Worm (Caenorhabditis elegans): ENCODE data around the gene T24H7.9.

T24H7.9 gene

DNA sequence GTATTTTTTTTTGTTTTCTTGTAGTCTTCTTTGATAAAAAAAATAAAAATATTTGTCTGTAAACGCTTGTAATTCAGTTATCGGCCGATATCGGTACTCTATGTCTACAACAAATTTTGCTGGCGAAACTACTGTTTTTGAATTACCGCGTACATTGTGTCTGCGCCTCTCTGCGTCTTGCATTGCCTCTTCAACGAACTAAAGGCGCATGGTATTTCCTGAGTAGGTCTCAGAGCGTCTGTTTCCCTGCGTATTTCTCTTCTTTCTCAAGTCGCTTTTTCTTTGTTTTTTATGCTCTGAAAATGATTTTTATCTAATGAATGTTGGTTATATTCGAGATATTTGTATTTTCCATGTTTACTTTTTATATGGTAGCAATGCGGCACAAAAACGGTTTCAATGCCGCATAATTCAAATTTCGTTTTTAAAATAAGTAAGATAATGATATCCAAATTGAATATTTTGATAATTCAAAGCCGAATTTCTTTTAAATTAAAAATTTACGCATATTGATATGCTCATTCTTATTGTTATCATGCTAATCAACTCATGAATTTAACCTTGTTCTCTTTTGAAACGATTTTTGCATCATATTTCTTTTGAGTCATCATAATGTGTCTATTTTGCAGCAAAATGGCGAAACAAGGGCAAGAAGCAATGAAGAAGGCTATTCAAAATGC lies 15.6 kb upstream of the T24H7.9 start, which contains the start of gene phb-2:
phb-2 (plus strand) TSS at position 630 of the 680 bp plus-strand sequence.
- TF ChIP-seq C17E4.6 (GFP tag; IDR thresholded peaks at IDR 0.05): peak; percentile 39; the same call in 1 of the 2 replicates
- no peak for TF ChIP-seq hlh-26 (GFP tag; conservative IDR thresholded peaks at IDR 0.05)
- no peak for TF ChIP-seq ztf-25 (GFP tag; IDR thresholded peaks at IDR 0.05)
- TF ChIP-seq ceh-100 (GFP tag; IDR thresholded peaks at IDR 0.05): peak; percentile 41; the same call in 1 of the 2 replicates
- no peak for TF ChIP-seq B0035.1 (tag; optimal IDR thresholded peaks at IDR 0.05)
- TF ChIP-seq ztf-28 (GFP tag; IDR thresholded peaks at IDR 0.05): no peak
- peak; percentile 25 for TF ChIP-seq K12H6.12 (tag; optimal IDR thresholded peaks at IDR 0.05)
- no peak for TF ChIP-seq unc-130 (GFP tag; optimal IDR thresholded peaks at IDR 0.05)
- TF ChIP-seq K11D2.4 (GFP tag; IDR thresholded peaks at IDR 0.05): no peak
- no peak for TF ChIP-seq zfh-2 (GFP tag; conservative IDR thresholded peaks at IDR 0.05)
- TF ChIP-seq tbp1 (GFP tag; optimal IDR thresholded peaks at IDR 0.05): peak; percentile 49
- TF ChIP-seq ZK185.1 (tag; optimal IDR thresholded peaks at IDR 0.05; ENCODE audit: poor library complexity, severe bottlenecking): peak; percentile 22
- TF ChIP-seq ztf-26 (tag; optimal IDR thresholded peaks at IDR 0.05): no peak
- TF ChIP-seq sea-2 (GFP tag; IDR thresholded peaks at IDR 0.05): no peak
- no peak for TF ChIP-seq nhr-179 (tag; optimal IDR thresholded peaks at IDR 0.05)
- TF ChIP-seq nhr-90 (tag; optimal IDR thresholded peaks at IDR 0.05): no peak
- TF ChIP-seq ceh-91 (GFP tag; IDR thresholded peaks at IDR 0.05): peak; percentile 52
- peak; percentile 75 for TF ChIP-seq dpl-1 (GFP tag; optimal IDR thresholded peaks at IDR 0.05)
- TF ChIP-seq F57C9.4 (tag; optimal IDR thresholded peaks at IDR 0.05): no peak
- no peak for TF ChIP-seq sdz-38 (tag; optimal IDR thresholded peaks at IDR 0.05)
- TF ChIP-seq ceh-40 (GFP tag; IDR thresholded peaks at IDR 0.05): no peak
- TF ChIP-seq rec-8 (tag; optimal IDR thresholded peaks at IDR 0.05): no peak
- no peak for TF ChIP-seq sptf-2 (GFP tag; optimal IDR thresholded peaks at IDR 0.05)
- TF ChIP-seq nfyb-1 (GFP tag; IDR thresholded peaks at IDR 0.05): peak; percentile 58; the same call in 1 of the 2 replicates
- peak; percentile 92 for TF ChIP-seq hmg-1.2 (GFP tag; IDR thresholded peaks at IDR 0.05)
- no peak for TF ChIP-seq ets-4 (GFP tag; optimal IDR thresholded peaks at IDR 0.05)
- TF ChIP-seq athp-1 (tag; optimal IDR thresholded peaks at IDR 0.05): no peak
- no peak for TF ChIP-seq let-607 (tag; optimal IDR thresholded peaks at IDR 0.05)
- TF ChIP-seq snpc-1.3 (tag; optimal IDR thresholded peaks at IDR 0.05; ENCODE audit: insufficient read depth): peak; percentile 64
- peak; percentile 59 for TF ChIP-seq ekl-4 (GFP tag; IDR thresholded peaks at IDR 0.05)
- TF ChIP-seq chd-7 (tag; optimal IDR thresholded peaks at IDR 0.05): no peak
- peak; percentile 68 for TF ChIP-seq ceh-27 (GFP tag; optimal IDR thresholded peaks at IDR 0.05)
- TF ChIP-seq akir-1 (GFP tag; optimal IDR thresholded peaks at IDR 0.05): no peak
- TF ChIP-seq atf-7 (tag; optimal IDR thresholded peaks at IDR 0.05): no peak
- TF ChIP-seq B0261.1 (tag; optimal IDR thresholded peaks at IDR 0.05): no peak
- no peak for TF ChIP-seq F39B2.1 (GFP tag; IDR thresholded peaks at IDR 0.05)
- no peak for TF ChIP-seq mxl-1 (tag; optimal IDR thresholded peaks at IDR 0.05)
- TF ChIP-seq nfya-2 (GFP tag; IDR thresholded peaks at IDR 0.05): no peak
- no peak for TF ChIP-seq nfya-1 (tag; optimal IDR thresholded peaks at IDR 0.05; ENCODE audit: borderline replicate concordance, insufficient read depth)
- TF ChIP-seq tbx-9 (tag; optimal IDR thresholded peaks at IDR 0.05; ENCODE audit: borderline replicate concordance): no peak
- TF ChIP-seq snpc-1.1 (tag; optimal IDR thresholded peaks at IDR 0.05; ENCODE audit: insufficient read depth): no peak
- peak; percentile 77 for TF ChIP-seq attf-5 (GFP tag; optimal IDR thresholded peaks at IDR 0.05)
- TF ChIP-seq egrh-3 (GFP tag; IDR thresholded peaks at IDR 0.05): no peak
- TF ChIP-seq attf-3 (GFP tag; conservative IDR thresholded peaks at IDR 0.05): no peak
- 0 out of 2 replicates have a peak, but pooled peaks have one; percentile 7 for TF ChIP-seq let-526 (GFP tag; IDR thresholded peaks at IDR 0.05)
- no peak for TF ChIP-seq fkh-3 (tag; optimal IDR thresholded peaks at IDR 0.05)
- no peak for TF ChIP-seq F22D6.2 (tag; optimal IDR thresholded peaks at IDR 0.05)
